Worm (Caenorhabditis elegans) whole organism, L1 larva: ENCODE data around the gene srh-4.

ENCODE experiments used
- C04F5.9 ChIP-seq: sonication (generic microtip); optimal IDR thresholded peaks from 2 replicates; lab custom pipeline; 2016; ENCODE audit warnings: missing genetic modification characterization, missing compliant biosample characterization
- Y116A8C.19 ChIP-seq: sonication (generic microtip); optimal IDR thresholded peaks from 2 replicates; lab custom pipeline; 2016; ENCODE audit warnings: missing compliant biosample characterization, missing genetic modification characterization, borderline replicate concordance
- ceh-63 ChIP-seq: fragments of 200-800 bp; sonication (Bioruptor generic); optimal IDR thresholded peaks from 2 replicates; lab custom pipeline; 2018; ENCODE audit warnings: mild to moderate bottlenecking, missing genetic modification characterization, missing compliant biosample characterization
- ceh-82 ChIP-seq, 3 experiments: fragments of 150-350 bp in 1 of 3; sonication (generic microtip) in 2 of 3; optimal IDR thresholded peaks; 2 replicates each; lab custom pipeline; 2014 to 2017; ENCODE audit warnings: missing biosample characterization in 3 of 3, missing genetic modification characterization in 3 of 3
- ceh-88 ChIP-seq: fragments of 200-800 bp; sonication (Bioruptor generic); IDR thresholded peaks from 2 replicates; pipeline ENCODE4 v1.3.6; 2022; ENCODE audit warnings: missing genetic modification characterization, missing compliant biosample characterization
- ces-1 ChIP-seq: fragments of 150-350 bp; optimal IDR thresholded peaks from 2 replicates; lab custom pipeline; 2014; ENCODE audit warnings: missing biosample characterization, missing genetic modification reagents, missing genetic modification characterization
- dsc-1 ChIP-seq: sonication (generic microtip); optimal IDR thresholded peaks from 2 replicates; lab custom pipeline; 2016; ENCODE audit warnings: mild to moderate bottlenecking, missing genetic modification characterization, missing compliant biosample characterization
- efl-1 ChIP-seq, 4 experiments: fragments of 150-350 bp; optimal IDR thresholded peaks in 3 of 4; peaks in 1 of 4; 1 replicate in 1 of 4; 2 replicates in 3 of 4; lab custom pipeline; 2014; ENCODE audit warnings: missing biosample characterization in 2 of 4, missing genetic modification characterization in 2 of 4, missing genetic modification reagents in 2 of 4
- efl-3 ChIP-seq: fragments of 200-800 bp; sonication (Bioruptor generic); optimal IDR thresholded peaks from 2 replicates; lab custom pipeline; 2018; ENCODE audit warnings: mild to moderate bottlenecking, missing genetic modification characterization, missing compliant biosample characterization
- egl-13 ChIP-seq: sonication (generic microtip); optimal IDR thresholded peaks from 2 replicates; lab custom pipeline; 2016; ENCODE audit warnings: missing genotype, missing genetic modification reagents, missing genetic modification characterization, missing compliant biosample characterization
- elt-2 ChIP-seq: sonication (generic microtip); optimal IDR thresholded peaks from 2 replicates; lab custom pipeline; 2016; ENCODE audit warnings: missing genetic modification characterization, mild to moderate bottlenecking, inconsistent platforms, missing compliant biosample characterization, missing genetic modification reagents
- ets-5 ChIP-seq: fragments of 200-800 bp; sonication (Bioruptor generic); IDR thresholded peaks from 2 replicates; pipeline ENCODE4 v1.3.6; 2022; ENCODE audit warnings: missing genetic modification characterization, missing compliant biosample characterization
- fkh-10 ChIP-seq: sonication (generic microtip); optimal IDR thresholded peaks from 2 replicates; lab custom pipeline; 2017; ENCODE audit warnings: missing biosample characterization, missing genetic modification reagents, missing genetic modification characterization
- fos-1 ChIP-seq: fragments of 150-350 bp; optimal IDR thresholded peaks from 2 replicates; lab custom pipeline; 2014; ENCODE audit warnings: missing biosample characterization, missing genetic modification characterization
- irx-1 ChIP-seq: sonication (generic microtip); optimal IDR thresholded peaks from 2 replicates; lab custom pipeline; 2016; ENCODE audit warnings: missing genetic modification characterization, missing compliant biosample characterization
- lin-14 ChIP-seq: fragments of 200-800 bp; sonication (Bioruptor generic); optimal IDR thresholded peaks from 2 replicates; lab custom pipeline; 2018; ENCODE audit warnings: mild to moderate bottlenecking, missing genetic modification characterization, moderate library complexity, missing compliant biosample characterization
- lin-35 ChIP-seq, 2 experiments: fragments of 150-350 bp; optimal IDR thresholded peaks; 2 replicates each; lab custom pipeline; 2014; ENCODE audit warnings: missing biosample characterization in 2 of 2, missing genetic modification characterization in 2 of 2, missing genetic modification reagents in 2 of 2
- lir-3 ChIP-seq: sonication (generic microtip); optimal IDR thresholded peaks from 2 replicates; lab custom pipeline; 2016; ENCODE audit warnings: mild to moderate bottlenecking, missing genetic modification characterization, moderate library complexity, missing compliant biosample characterization; ENCODE audit not compliant: poor library complexity
- mdl-1 ChIP-seq, 2 experiments: fragments of 150-350 bp; optimal IDR thresholded peaks; 2 replicates each; lab custom pipeline; 2014 to 2017; ENCODE audit warnings: missing biosample characterization in 2 of 2, missing genetic modification characterization in 2 of 2, inconsistent platforms in 1 of 2
- mep-1 ChIP-seq: fragments of 150-350 bp; optimal IDR thresholded peaks from 2 replicates; lab custom pipeline; 2014; ENCODE audit warnings: missing biosample characterization, missing genetic modification characterization
- nhr-11 ChIP-seq: fragments of 150-350 bp; optimal IDR thresholded peaks from 2 replicates; lab custom pipeline; 2014; ENCODE audit warnings: missing biosample characterization, missing genetic modification characterization
- nhr-12 ChIP-seq: sonication (generic microtip); optimal IDR thresholded peaks from 2 replicates; lab custom pipeline; 2017; ENCODE audit warnings: missing biosample characterization, missing genetic modification characterization
- nhr-19 ChIP-seq: fragments of 200-800 bp; sonication (Bioruptor generic); conservative IDR thresholded peaks from 2 replicates; pipeline ENCODE4 v1.3.6; 2022; ENCODE audit warnings: missing genetic modification characterization, missing compliant biosample characterization
- nhr-20 ChIP-seq: sonication (generic microtip); optimal IDR thresholded peaks from 2 replicates; lab custom pipeline; 2016; ENCODE audit warnings: mild to moderate bottlenecking, missing genetic modification characterization, missing compliant biosample characterization
- nhr-237 ChIP-seq: fragments of 150-350 bp; optimal IDR thresholded peaks from 2 replicates; lab custom pipeline; 2014; ENCODE audit warnings: missing biosample characterization, missing genetic modification characterization
- nhr-77 ChIP-seq: fragments of 150-350 bp; optimal IDR thresholded peaks from 2 replicates; lab custom pipeline; 2014; ENCODE audit warnings: missing biosample characterization, missing genetic modification characterization
- nhr-84 ChIP-seq: sonication (generic microtip); optimal IDR thresholded peaks from 2 replicates; lab custom pipeline; 2017; ENCODE audit warnings: missing biosample characterization, missing genetic modification characterization
- pag-3 ChIP-seq: sonication (generic microtip); optimal IDR thresholded peaks from 2 replicates; lab custom pipeline; 2017; ENCODE audit warnings: missing genetic modification characterization, mild to moderate bottlenecking, missing compliant biosample characterization, antibody characterized with exemption, borderline replicate concordance; ENCODE audit not compliant: insufficient read depth
- pax-3 ChIP-seq: fragments of 200-800 bp; sonication (Bioruptor generic); optimal IDR thresholded peaks from 2 replicates; lab custom pipeline; 2018; ENCODE audit warnings: mild to moderate bottlenecking, missing genetic modification characterization, moderate library complexity, missing compliant biosample characterization
- rnt-1 ChIP-seq: sonication (generic microtip); optimal IDR thresholded peaks from 2 replicates; lab custom pipeline; 2016; ENCODE audit warnings: mild to moderate bottlenecking, missing genetic modification characterization, moderate library complexity, missing compliant biosample characterization
- skn-1 ChIP-seq: fragments of 150-350 bp; optimal IDR thresholded peaks from 2 replicates; lab custom pipeline; 2014; ENCODE audit warnings: missing biosample characterization, missing genetic modification characterization
- snpc-4 ChIP-seq: fragments of 150-350 bp; optimal IDR thresholded peaks from 2 replicates; lab custom pipeline; 2014; ENCODE audit warnings: missing biosample characterization, missing genetic modification characterization
- snu-23 ChIP-seq: sonication (generic microtip); optimal IDR thresholded peaks from 2 replicates; lab custom pipeline; 2016; ENCODE audit warnings: missing genetic modification characterization, missing compliant biosample characterization
- swsn-7 ChIP-seq: sonication (generic microtip); optimal IDR thresholded peaks from 2 replicates; lab custom pipeline; 2016; ENCODE audit warnings: missing genetic modification characterization, missing compliant biosample characterization
- unc-30 ChIP-seq: sonication (generic microtip); optimal IDR thresholded peaks from 2 replicates; lab custom pipeline; 2017; ENCODE audit warnings: missing biosample characterization, missing genetic modification characterization
- unc-86 ChIP-seq: sonication (generic microtip); optimal IDR thresholded peaks from 2 replicates; lab custom pipeline; 2016; ENCODE audit warnings: missing genetic modification characterization, missing compliant biosample characterization
- unc-98 ChIP-seq: fragments of 200-800 bp; sonication (Bioruptor generic); IDR thresholded peaks from 2 replicates; pipeline ENCODE4 v1.3.6; 2022; ENCODE audit warnings: missing genetic modification characterization, missing compliant biosample characterization
- zip-4 ChIP-seq: fragments of 200-800 bp; sonication (Bioruptor generic); optimal IDR thresholded peaks from 2 replicates; lab custom pipeline; 2018; ENCODE audit warnings: mild to moderate bottlenecking, missing genetic modification characterization, moderate library complexity, missing compliant biosample characterization
- ztf-11 ChIP-seq, 2 experiments: sonication (generic microtip); optimal IDR thresholded peaks; 2 replicates each; lab custom pipeline; 2016 to 2017; ENCODE audit warnings: missing genetic modification characterization in 2 of 2, missing biosample characterization in 1 of 2, missing compliant biosample characterization in 1 of 2

The srh-4 gene

ce11 chrV:4024777-4025176 lies 14.5 kb downstream of the srh-4 start, which contains the start of gene K09D9.1:
Gene K09D9.1 (plus strand): TSS chrV:4025047.
- peak; percentile 53 for TF ChIP-seq skn-1 (tag; lab: Kevin White, UChicago)
- TF ChIP-seq zip-4, result peak; percentile 73
- TF ChIP-seq ces-1, result no peak
- TF ChIP-seq elt-2 (tag; lab: Kevin White, UChicago), result peak; percentile 74

- no peak for TF ChIP-seq Y116A8C.19 (tag; lab: Kevin White, UChicago)
- TF ChIP-seq lin-35 (GFP tag; optimal IDR thresholded peaks at IDR 0.05; lab: Kevin White, UChicago), result peak in 1 of 2 experiments; percentile 11
- TF ChIP-seq mdl-1 (tag; optimal IDR thresholded peaks at IDR 0.05; lab: Kevin White, UChicago), result no peak
- no peak for TF ChIP-seq efl-3 (GFP tag; lab: Kevin White, UChicago)
- no peak for TF ChIP-seq fos-1 (tag; lab: Kevin White, UChicago)
- no peak for TF ChIP-seq unc-86 (tag; lab: Kevin White, UChicago)
- TF ChIP-seq ets-5 (GFP tag; lab: Robert Waterston, UW), result no peak
- no peak for TF ChIP-seq lin-14 (GFP tag; lab: Kevin White, UChicago)
- no peak for TF ChIP-seq nhr-12 (tag; lab: Kevin White, UChicago)
- no peak for TF ChIP-seq snu-23 (GFP tag; lab: Kevin White, UChicago)
- no peak for TF ChIP-seq snpc-4 (tag; lab: Kevin White, UChicago)
- peak; percentile 12 for TF ChIP-seq nhr-20 (tag; lab: Kevin White, UChicago)
- TF ChIP-seq ceh-82 (tag; optimal IDR thresholded peaks at IDR 0.05; lab: Kevin White, UChicago), result no peak
- no peak for TF ChIP-seq nhr-77
- TF ChIP-seq ztf-11 (tag; optimal IDR thresholded peaks at IDR 0.05; lab: Kevin White, UChicago), result no peak
- TF ChIP-seq nhr-19 (GFP tag; lab: Robert Waterston, UW), result no peak
- no peak for TF ChIP-seq irx-1 (tag; lab: Kevin White, UChicago)
- peak; percentile 12 for TF ChIP-seq elt-2 (tag; lab: Kevin White, UChicago)
- no peak for TF ChIP-seq lir-3 (tag; lab: Kevin White, UChicago)
- TF ChIP-seq efl-1 (optimal IDR thresholded peaks at IDR 0.05; lab: Kevin White, UChicago), result peak; percentile 19 to 26
- TF ChIP-seq efl-1 (GFP tag; optimal IDR thresholded peaks at IDR 0.05 in 1 of 2; lab: Kevin White, UChicago), result peak in 1 of 2 experiments; percentile 93
- peak; percentile 27 for TF ChIP-seq rnt-1 (tag; lab: Kevin White, UChicago)
- TF ChIP-seq nhr-84, result no peak
- TF ChIP-seq C04F5.9 (tag; lab: Kevin White, UChicago), result no peak
Observed at ce11 chrV:4029627-4030026, 19.4 kb downstream of the srh-4 start.

- no peak for TF ChIP-seq nhr-11
- TF ChIP-seq unc-98, result no peak
- TF ChIP-seq dsc-1 (tag; lab: Kevin White, UChicago), result no peak
- no peak for TF ChIP-seq egl-13
- no peak for TF ChIP-seq unc-30 (tag; lab: Kevin White, UChicago)
- TF ChIP-seq fkh-10 (GFP tag; lab: Kevin White, UChicago), result no peak
- TF ChIP-seq ceh-63 (GFP tag; lab: Kevin White, UChicago), result no peak
- no peak for TF ChIP-seq pax-3 (tag; lab: Kevin White, UChicago)
- TF ChIP-seq, all 84 proteins: peak for 0
Observed at ce11 chrV:4031319-4031718, 21.0 kb downstream of the srh-4 start, which contains the start of gene cyp-35A4. Gene cyp-35A4 (plus strand): TSS chrV:4031619.

ce11 chrV:4034303-4034702 lies 24.0 kb downstream of the srh-4 start, which contains the start of gene C49G7.7:
Gene C49G7.7 (plus strand): TSS chrV:4034476.
- TF ChIP-seq lin-35 (GFP tag; optimal IDR thresholded peaks at IDR 0.05; lab: Kevin White, UChicago), result no peak
- TF ChIP-seq mdl-1 (tag; optimal IDR thresholded peaks at IDR 0.05; lab: Kevin White, UChicago), result no peak
- no peak for TF ChIP-seq zip-4
- TF ChIP-seq swsn-7, result no peak
- no peak for TF ChIP-seq mep-1 (tag; lab: Kevin White, UChicago)
- TF ChIP-seq unc-86 (tag; lab: Kevin White, UChicago), result no peak
- TF ChIP-seq ztf-11 (tag; optimal IDR thresholded peaks at IDR 0.05; lab: Kevin White, UChicago), result no peak
- TF ChIP-seq pag-3, result no peak
- TF ChIP-seq efl-3 (GFP tag; lab: Kevin White, UChicago), result no peak
- no peak for TF ChIP-seq nhr-12 (tag; lab: Kevin White, UChicago)
- no peak for TF ChIP-seq ceh-88 (GFP tag; lab: Robert Waterston, UW)
- no peak for TF ChIP-seq nhr-11
- no peak for TF ChIP-seq fos-1 (tag; lab: Kevin White, UChicago)
- no peak for TF ChIP-seq nhr-237
- no peak for TF ChIP-seq elt-2 (tag; lab: Kevin White, UChicago)
